Worm (Caenorhabditis elegans): ENCODE results near the gene dpy-21.

Gene dpy-21

ce11 chrV:17944849-17945452 lies 4.0 kb downstream of the dpy-21 start:
- TF ChIP-seq sem-4 (tag; optimal IDR thresholded peaks at IDR 0.05) (no peak), ztf-11 (tag; optimal IDR thresholded peaks at IDR 0.05) (no peak), elt-1 (tag; optimal IDR thresholded peaks at IDR 0.05) (no peak)

ce11 chrV:17943877-17944472 lies 5.0 kb downstream of the dpy-21 start:
- TF ChIP-seq nhr-6 (tag; optimal IDR thresholded peaks at IDR 0.05), result no peak
- no peak for TF ChIP-seq skn-1 (tag; optimal IDR thresholded peaks at IDR 0.05)
- TF ChIP-seq ztf-11 (tag; optimal IDR thresholded peaks at IDR 0.05), result no peak

ce11 chrV:17938978-17939377 lies 10.0 kb downstream of the dpy-21 start:
- TF ChIP-seq lin-11 (tag; optimal IDR thresholded peaks at IDR 0.05), result no peak
- TF ChIP-seq aly-2 (tag; optimal IDR thresholded peaks at IDR 0.05), result no peak

DNA sequence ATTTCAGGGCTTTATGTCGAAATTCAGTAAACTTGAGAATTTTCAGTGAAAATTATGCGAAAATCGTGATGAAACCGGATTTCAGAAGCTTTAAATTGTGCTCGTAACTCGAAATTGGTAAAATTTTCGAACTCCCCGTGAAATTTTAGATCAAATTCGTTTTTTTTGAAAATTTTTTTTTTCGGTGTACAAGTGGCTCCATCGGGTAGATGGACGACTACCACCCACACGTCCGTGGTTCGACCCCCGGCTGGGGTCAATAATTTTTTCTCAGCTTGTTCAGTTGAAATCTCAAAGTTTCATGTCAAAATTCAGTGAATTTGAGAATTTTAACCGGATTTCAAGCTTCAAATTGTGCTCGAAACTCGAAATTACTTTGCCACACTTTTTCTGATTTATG lies 13.1 kb downstream of the dpy-21 start:
- TF ChIP-seq ZK546.5 (tag; optimal IDR thresholded peaks at IDR 0.05) (no peak), sma-3 (GFP tag; optimal IDR thresholded peaks at IDR 0.05) (no peak), alr-1 (tag; optimal IDR thresholded peaks at IDR 0.05) (no peak), unc-62 (GFP tag; optimal IDR thresholded peaks at IDR 0.05) (no peak), dmd-4 (tag; optimal IDR thresholded peaks at IDR 0.05) (no peak), nhr-21 (tag; optimal IDR thresholded peaks at IDR 0.05) (no peak), unc-55 (GFP tag; optimal IDR thresholded peaks at IDR 0.05) (no peak), elt-3 (tag; optimal IDR thresholded peaks at IDR 0.05) (no peak), mbf-1 (tag; optimal IDR thresholded peaks at IDR 0.05) (no peak), nhr-25 (tag; optimal IDR thresholded peaks at IDR 0.05) (no peak), nhr-129 (tag; optimal IDR thresholded peaks at IDR 0.05) (no peak), R02D3.7 (tag; optimal IDR thresholded peaks at IDR 0.05) (no peak), ceh-82 (tag; optimal IDR thresholded peaks at IDR 0.05) (no peak), crh-2 (tag; optimal IDR thresholded peaks at IDR 0.05) (no peak), sem-4 (tag; optimal IDR thresholded peaks at IDR 0.05) (no peak), ama-1 (optimal IDR thresholded peaks at IDR 0.05) (no peak), nhr-77 (tag; optimal IDR thresholded peaks at IDR 0.05) (no peak)

DNA sequence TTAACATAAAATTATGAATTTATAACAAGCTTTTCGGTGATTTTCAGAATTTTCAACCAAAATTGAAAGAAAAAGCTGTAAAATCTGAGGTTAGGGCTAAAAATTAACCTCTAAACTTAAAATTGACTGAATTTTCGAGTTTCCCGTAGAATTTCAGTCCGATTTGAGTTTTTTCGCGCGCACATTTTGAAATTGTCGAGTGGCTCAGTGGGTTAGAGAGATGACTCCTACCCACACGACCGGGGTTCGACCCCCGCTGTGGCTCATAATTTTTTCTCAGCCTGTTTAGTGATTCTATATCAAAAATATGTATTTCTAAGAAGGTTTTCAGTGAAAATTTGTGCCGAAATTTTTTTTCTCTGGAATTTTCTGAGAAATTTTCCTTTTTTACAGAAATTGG lies 17.2 kb downstream of the dpy-21 start:
- TF ChIP-seq snpc-4 (tag; optimal IDR thresholded peaks at IDR 0.05), result no peak
- no peak for TF ChIP-seq nhr-6 (tag; optimal IDR thresholded peaks at IDR 0.05)
- TF ChIP-seq nhr-237 (tag; optimal IDR thresholded peaks at IDR 0.05), result no peak
- no peak for TF ChIP-seq sma-9 (GFP tag; optimal IDR thresholded peaks at IDR 0.05)
- no peak for TF ChIP-seq sma-9 (tag; optimal IDR thresholded peaks at IDR 0.05)
- TF ChIP-seq mab-5 (tag; optimal IDR thresholded peaks at IDR 0.05), result no peak
- TF ChIP-seq blmp-1 (tag; optimal IDR thresholded peaks at IDR 0.05; ENCODE audit: insufficient read depth), result no peak
- TF ChIP-seq fos-1 (tag; optimal IDR thresholded peaks at IDR 0.05), result no peak
- TF ChIP-seq sem-4 (tag; optimal IDR thresholded peaks at IDR 0.05), result no peak
- no peak for TF ChIP-seq elt-1 (tag; optimal IDR thresholded peaks at IDR 0.05)
- no peak for TF ChIP-seq zag-1 (tag; optimal IDR thresholded peaks at IDR 0.05)
- no peak for TF ChIP-seq lin-39 (tag; optimal IDR thresholded peaks at IDR 0.05)
- TF ChIP-seq dmd-4 (tag; optimal IDR thresholded peaks at IDR 0.05), result no peak
- TF ChIP-seq peb-1 (tag; optimal IDR thresholded peaks at IDR 0.05), result no peak
- no peak for TF ChIP-seq mbf-1 (tag; optimal IDR thresholded peaks at IDR 0.05)
- no peak for TF ChIP-seq nhr-25 (tag; optimal IDR thresholded peaks at IDR 0.05)
- no peak for TF ChIP-seq ztf-1 (GFP tag; conservative IDR thresholded peaks at IDR 0.05)
- TF ChIP-seq nhr-12 (tag; optimal IDR thresholded peaks at IDR 0.05), result no peak

DNA sequence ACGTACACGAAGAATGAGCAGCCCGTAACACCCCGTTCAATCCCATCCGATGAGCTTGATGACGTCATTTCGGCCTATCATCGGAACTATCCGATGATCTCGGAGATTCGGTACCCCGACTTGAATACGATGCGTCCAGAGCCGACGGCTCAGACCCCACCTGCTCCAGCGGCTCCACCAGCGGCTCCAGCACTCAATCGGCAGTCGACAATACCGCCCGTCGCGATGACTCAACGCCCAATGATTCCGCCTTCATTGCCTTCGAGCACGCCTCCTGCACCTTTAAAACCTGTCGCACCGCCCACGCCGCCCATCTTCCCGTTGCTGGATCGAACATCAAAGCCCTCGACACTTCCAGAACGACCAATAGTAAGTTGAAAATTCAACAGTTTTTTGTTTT lies 20.9 kb downstream of the dpy-21 start:
- TF ChIP-seq ama-1 (optimal IDR thresholded peaks at IDR 0.05) (no peak), ztf-1 (GFP tag; conservative IDR thresholded peaks at IDR 0.05) (no peak), fos-1 (tag; optimal IDR thresholded peaks at IDR 0.05) (no peak), alr-1 (tag; optimal IDR thresholded peaks at IDR 0.05) (no peak), nhr-77 (tag; optimal IDR thresholded peaks at IDR 0.05) (no peak), blmp-1 (tag; optimal IDR thresholded peaks at IDR 0.05; ENCODE audit: insufficient read depth) (no peak), R02D3.7 (tag; optimal IDR thresholded peaks at IDR 0.05) (no peak), snpc-4 (tag; optimal IDR thresholded peaks at IDR 0.05) (no peak), nhr-25 (tag; optimal IDR thresholded peaks at IDR 0.05) (no peak), mbf-1 (tag; optimal IDR thresholded peaks at IDR 0.05) (no peak), ztf-4 (tag; optimal IDR thresholded peaks at IDR 0.05) (no peak), sem-4 (tag; optimal IDR thresholded peaks at IDR 0.05) (no peak), ceh-16 (tag; optimal IDR thresholded peaks at IDR 0.05) (no peak), nhr-237 (tag; optimal IDR thresholded peaks at IDR 0.05) (no peak), lin-11 (tag; optimal IDR thresholded peaks at IDR 0.05) (no peak), sma-9 (GFP tag; optimal IDR thresholded peaks at IDR 0.05) (no peak), sma-9 (tag; optimal IDR thresholded peaks at IDR 0.05) (no peak), mdl-1 (tag; optimal IDR thresholded peaks at IDR 0.05) (no peak)
